Worm (Caenorhabditis elegans) whole organism, L4 larva: Measurements from ENCODE around the gene T22C8.3.

Experiments used
- F37D6.2 ChIP-seq: sonication (generic microtip); optimal IDR thresholded peaks from 2 replicates; lab custom pipeline; 2016; ENCODE audit warnings: mild to moderate bottlenecking, missing genetic modification characterization, missing compliant biosample characterization
- T26A8.4 ChIP-seq: fragments of 200-800 bp; sonication (Bioruptor generic); IDR thresholded peaks from 2 replicates; pipeline ENCODE4 v1.3.6; 2022; ENCODE audit warnings: missing genetic modification characterization, missing compliant biosample characterization
- Y48G9A.11 ChIP-seq: fragments of 200-800 bp; sonication (Bioruptor generic); IDR thresholded peaks from 2 replicates; pipeline ENCODE4 v1.3.6; 2022; ENCODE audit warnings: missing genetic modification reagents, missing genetic modification characterization, missing compliant biosample characterization
- Y75B8A.6 ChIP-seq: fragments of 200-800 bp; sonication (Bioruptor generic); IDR thresholded peaks from 2 replicates; pipeline ENCODE4 v1.3.6; 2022; ENCODE audit warnings: missing genetic modification reagents, missing genetic modification characterization, missing compliant biosample characterization
- aly-2 ChIP-seq: sonication (generic microtip); optimal IDR thresholded peaks from 2 replicates; lab custom pipeline; 2018; ENCODE audit warnings: missing biosample characterization, missing genetic modification characterization
- ces-1 ChIP-seq: fragments of 150-350 bp; sonication (generic microtip); optimal IDR thresholded peaks from 4 replicates; lab custom pipeline; 2014; ENCODE audit warnings: missing biosample characterization, missing genetic modification reagents, missing genetic modification characterization
- ctbp-1 ChIP-seq: fragments of 200-800 bp; sonication (Bioruptor generic); IDR thresholded peaks from 2 replicates; pipeline ENCODE4 v1.3.6; 2022; ENCODE audit warnings: missing genetic modification reagents, missing genetic modification characterization, missing compliant biosample characterization
- daf-12 ChIP-seq: fragments of 150-350 bp; optimal IDR thresholded peaks from 2 replicates; lab custom pipeline; 2014; ENCODE audit warnings: missing biosample characterization, missing genetic modification reagents, missing genetic modification characterization
- daf-19 ChIP-seq: fragments of 200-800 bp; sonication (Bioruptor generic); conservative IDR thresholded peaks from 2 replicates; pipeline ENCODE4 v1.3.6; 2022; ENCODE audit warnings: missing genetic modification characterization, missing compliant biosample characterization
- dmd-6 ChIP-seq: fragments of 200-800 bp; sonication (Bioruptor generic); IDR thresholded peaks from 2 replicates; pipeline ENCODE4 v1.3.6; 2022; ENCODE audit warnings: missing genetic modification reagents, missing genetic modification characterization, missing compliant biosample characterization
- dmd-9 ChIP-seq: fragments of 200-800 bp; sonication (Bioruptor generic); IDR thresholded peaks from 2 replicates; pipeline ENCODE4 v1.3.6; 2022; ENCODE audit warnings: missing genetic modification reagents, missing genetic modification characterization, missing compliant biosample characterization
- dpl-1 ChIP-seq: fragments of 150-350 bp; optimal IDR thresholded peaks from 2 replicates; lab custom pipeline; 2014; ENCODE audit warnings: missing biosample characterization, missing genetic modification reagents, missing genetic modification characterization
- dve-1 ChIP-seq: sonication (generic microtip); optimal IDR thresholded peaks from 2 replicates; lab custom pipeline; 2017; ENCODE audit warnings: antibody characterized with exemption, mild to moderate bottlenecking, missing genetic modification characterization, missing compliant biosample characterization; ENCODE audit not compliant: insufficient read depth
- egl-27 ChIP-seq: sonication (generic microtip); optimal IDR thresholded peaks from 3 replicates; lab custom pipeline; 2017; ENCODE audit warnings: missing biosample characterization, missing genetic modification reagents, missing genetic modification characterization
- fkh-10 ChIP-seq: fragments of 150-350 bp; optimal IDR thresholded peaks from 2 replicates; lab custom pipeline; 2014; ENCODE audit warnings: missing biosample characterization, missing genetic modification reagents, missing genetic modification characterization
- hif-1 ChIP-seq, 2 experiments: sonication (generic microtip); optimal IDR thresholded peaks; 2 replicates each; lab custom pipeline; 2016 to 2017; ENCODE audit warnings: missing compliant biosample characterization in 2 of 2, missing genetic modification characterization in 2 of 2, missing genetic modification reagents in 2 of 2, missing genotype in 2 of 2, mild to moderate bottlenecking in 1 of 2
- hlh-11 ChIP-seq: fragments of 200-800 bp; sonication (Bioruptor generic); optimal IDR thresholded peaks from 2 replicates; lab custom pipeline; 2018; ENCODE audit warnings: mild to moderate bottlenecking, missing genetic modification characterization, missing compliant biosample characterization
- hmg-1.1 ChIP-seq: fragments of 200-800 bp; sonication (Bioruptor generic); IDR thresholded peaks from 2 replicates; pipeline ENCODE4 v1.3.6; 2022; ENCODE audit warnings: missing genetic modification reagents, missing genetic modification characterization, missing compliant biosample characterization
- lim-7 ChIP-seq: fragments of 200-800 bp; sonication (Bioruptor generic); IDR thresholded peaks from 2 replicates; pipeline ENCODE4 v1.3.6; 2022; ENCODE audit warnings: missing genetic modification characterization, missing compliant biosample characterization
- lin-13 ChIP-seq: fragments of 150-350 bp; optimal IDR thresholded peaks from 2 replicates; lab custom pipeline; 2014; ENCODE audit warnings: missing biosample characterization, missing genetic modification reagents, missing genetic modification characterization
- lin-39 ChIP-seq: fragments of 150-350 bp; optimal IDR thresholded peaks from 2 replicates; lab custom pipeline; 2014; ENCODE audit warnings: missing biosample characterization, missing genetic modification reagents, missing genetic modification characterization
- madf-5 ChIP-seq, 2 experiments: fragments of 200-800 bp; sonication (Bioruptor generic); IDR thresholded peaks; 2 replicates each; pipeline ENCODE4 v1.3.6; 2022; ENCODE audit warnings: missing compliant biosample characterization in 2 of 2, missing genetic modification characterization in 2 of 2
- mdt-29 ChIP-seq: fragments of 200-800 bp; sonication (Bioruptor generic); IDR thresholded peaks from 2 replicates; pipeline ENCODE4 v1.3.6; 2022; ENCODE audit warnings: missing genetic modification reagents, missing genetic modification characterization, missing compliant biosample characterization
- mep-1 ChIP-seq: fragments of 150-350 bp; sonication (generic microtip); optimal IDR thresholded peaks from 3 replicates; lab custom pipeline; 2014; ENCODE audit warnings: missing biosample characterization, missing genetic modification characterization
- mes-2 ChIP-seq: sonication (generic microtip); optimal IDR thresholded peaks from 2 replicates; lab custom pipeline; 2016; ENCODE audit warnings: missing genotype, mild to moderate bottlenecking, missing genetic modification characterization, missing compliant biosample characterization; ENCODE audit not compliant: poor library complexity, severe bottlenecking
- mxl-2 ChIP-seq: fragments of 200-800 bp; sonication (Bioruptor generic); conservative IDR thresholded peaks from 2 replicates; pipeline ENCODE4 v1.3.6; 2022; ENCODE audit warnings: missing genetic modification reagents, missing genetic modification characterization, missing compliant biosample characterization
- nhr-28 ChIP-seq: fragments of 150-350 bp; optimal IDR thresholded peaks from 2 replicates; lab custom pipeline; 2014; ENCODE audit warnings: missing biosample characterization, missing genetic modification characterization
- nhr-41 ChIP-seq: fragments of 200-800 bp; sonication (Bioruptor generic); IDR thresholded peaks from 2 replicates; pipeline ENCODE4 v1.3.6; 2022; ENCODE audit warnings: missing genetic modification reagents, missing genetic modification characterization, missing compliant biosample characterization
- nhr-42 ChIP-seq: fragments of 200-800 bp; sonication (Bioruptor generic); IDR thresholded peaks from 2 replicates; pipeline ENCODE4 v1.3.6; 2022; ENCODE audit warnings: missing genetic modification characterization, missing compliant biosample characterization
- nhr-48 ChIP-seq: sonication (generic microtip); optimal IDR thresholded peaks from 2 replicates; lab custom pipeline; 2016; ENCODE audit warnings: mild to moderate bottlenecking, missing genetic modification characterization, missing compliant biosample characterization
- nhr-6 ChIP-seq: fragments of 150-350 bp; optimal IDR thresholded peaks from 2 replicates; lab custom pipeline; 2014; ENCODE audit warnings: missing biosample characterization, missing genetic modification characterization
- nhr-77 ChIP-seq: fragments of 150-350 bp; optimal IDR thresholded peaks from 2 replicates; lab custom pipeline; 2014; ENCODE audit warnings: missing biosample characterization, missing genetic modification characterization
- pha-4 ChIP-seq, 2 experiments: fragments of 150-350 bp in 1 of 2; fragments of 200-800 bp in 1 of 2; sonication (Bioruptor generic) in 1 of 2; IDR thresholded peaks in 1 of 2; optimal IDR thresholded peaks in 1 of 2; 2 replicates each; pipeline versions ENCODE4 v1.3.6 to Lab custom; 2014 to 2022; ENCODE audit warnings: missing genetic modification characterization in 2 of 2, missing genetic modification reagents in 2 of 2, missing biosample characterization in 1 of 2, missing compliant biosample characterization in 1 of 2
- saeg-2 ChIP-seq: fragments of 200-800 bp; sonication (Bioruptor generic); IDR thresholded peaks from 2 replicates; pipeline ENCODE4 v1.3.6; 2022; ENCODE audit warnings: missing genetic modification reagents, missing genetic modification characterization, missing compliant biosample characterization
- sdz-12 ChIP-seq: fragments of 200-800 bp; sonication (Bioruptor generic); optimal IDR thresholded peaks from 2 replicates; lab custom pipeline; 2018; ENCODE audit warnings: mild to moderate bottlenecking, missing genetic modification characterization, missing compliant biosample characterization
- spr-3 ChIP-seq: fragments of 200-800 bp; sonication (Bioruptor generic); optimal IDR thresholded peaks from 2 replicates; lab custom pipeline; 2018; ENCODE audit warnings: mild to moderate bottlenecking, missing genetic modification characterization, missing compliant biosample characterization
- unc-130 ChIP-seq: sonication (generic microtip); optimal IDR thresholded peaks from 2 replicates; lab custom pipeline; 2016; ENCODE audit warnings: missing genetic modification reagents, missing genetic modification characterization, missing compliant biosample characterization
- unc-62 ChIP-seq, 3 experiments: fragments of 150-350 bp in 1 of 3; sonication (generic microtip); optimal IDR thresholded peaks in 2 of 3; peaks in 1 of 3; 1 replicate in 1 of 3; 2 replicates in 2 of 3; lab custom pipeline; 2014 to 2017; ENCODE audit warnings: missing biosample characterization in 3 of 3, missing genetic modification characterization in 3 of 3, missing genetic modification reagents in 3 of 3, missing genotype in 1 of 3
- zfp-2 ChIP-seq: sonication (generic microtip); optimal IDR thresholded peaks from 2 replicates; lab custom pipeline; 2016; ENCODE audit warnings: mild to moderate bottlenecking, missing genetic modification characterization, missing compliant biosample characterization
- zip-11 ChIP-seq: fragments of 200-800 bp; sonication (Bioruptor generic); IDR thresholded peaks from 2 replicates; pipeline ENCODE4 v1.3.6; 2022; ENCODE audit warnings: missing genetic modification characterization, missing compliant biosample characterization
- zip-2 ChIP-seq: fragments of 150-350 bp; optimal IDR thresholded peaks from 2 replicates; lab custom pipeline; 2014; ENCODE audit warnings: missing biosample characterization, missing genetic modification characterization
- ztf-11 ChIP-seq: fragments of 150-350 bp; optimal IDR thresholded peaks from 2 replicates; lab custom pipeline; 2014; ENCODE audit warnings: missing biosample characterization, missing genetic modification characterization
- ztf-7 ChIP-seq: fragments of 150-350 bp; optimal IDR thresholded peaks from 2 replicates; lab custom pipeline; 2014; ENCODE audit warnings: missing biosample characterization, missing genetic modification characterization

The T22C8.3 gene

DNA sequence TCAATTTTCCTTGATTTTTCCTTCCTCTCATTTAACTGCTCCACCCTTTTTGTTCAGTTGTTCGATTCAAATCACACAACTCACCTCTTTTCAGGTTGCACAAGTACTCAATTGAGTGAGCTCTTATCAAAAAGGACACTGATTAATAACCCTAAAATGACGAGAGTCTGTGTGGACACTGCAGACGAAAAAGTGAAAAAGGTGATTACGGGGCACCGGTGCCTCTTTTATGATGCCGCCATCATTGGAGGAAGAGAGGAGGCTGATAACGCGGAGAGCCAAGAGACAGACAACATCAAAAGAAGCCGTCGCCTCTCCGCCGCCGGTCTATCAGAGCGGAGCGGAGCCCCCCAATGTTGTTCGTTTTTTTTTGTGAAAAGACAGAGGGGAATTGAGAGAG is 3.4 kb upstream of the T22C8.3 start, which contains the start of gene sptf-2 (continued):
- TF ChIP-seq spr-3 (GFP tag; lab: Kevin White, UChicago) (no peak), nhr-41 (GFP tag; lab: Robert Waterston, UW) (peak; percentile 64; the same call in 1 of the 2 replicates), unc-130 (GFP tag; lab: Kevin White, UChicago) (no peak), nhr-28 (tag; lab: Kevin White, UChicago) (peak; percentile 92), ctbp-1 (GFP tag; lab: Robert Waterston, UW) (no peak), mes-2 (no peak), T26A8.4 (GFP tag; lab: Robert Waterston, UW) (no peak), dpl-1 (GFP tag; lab: Kevin White, UChicago) (no peak), pha-4 (GFP tag; IDR thresholded peaks at IDR 0.05; lab: Robert Waterston, UW) (peak; percentile 34; the same call in 1 of the 2 replicates), pha-4 (tag; optimal IDR thresholded peaks at IDR 0.05; lab: Kevin White, UChicago) (no peak), nhr-77 (peak; percentile 76), madf-5 (GFP tag; IDR thresholded peaks at IDR 0.05; lab: Robert Waterston, UW) (no peak), hlh-11 (tag; lab: Kevin White, UChicago) (peak; percentile 87), lim-7 (GFP tag; lab: Robert Waterston, UW) (no peak), dmd-6 (peak; percentile 84), sdz-12 (GFP tag; lab: Kevin White, UChicago) (no peak), nhr-6 (tag; lab: Kevin White, UChicago) (peak; percentile 59), dve-1 (tag; lab: Kevin White, UChicago) (peak; percentile 79), zip-11 (GFP tag; lab: Robert Waterston, UW) (no peak), Y75B8A.6 (GFP tag; lab: Robert Waterston, UW) (no peak), fkh-10 (GFP tag; lab: Kevin White, UChicago) (no peak), zfp-2 (tag; lab: Kevin White, UChicago) (no peak)

DNA sequence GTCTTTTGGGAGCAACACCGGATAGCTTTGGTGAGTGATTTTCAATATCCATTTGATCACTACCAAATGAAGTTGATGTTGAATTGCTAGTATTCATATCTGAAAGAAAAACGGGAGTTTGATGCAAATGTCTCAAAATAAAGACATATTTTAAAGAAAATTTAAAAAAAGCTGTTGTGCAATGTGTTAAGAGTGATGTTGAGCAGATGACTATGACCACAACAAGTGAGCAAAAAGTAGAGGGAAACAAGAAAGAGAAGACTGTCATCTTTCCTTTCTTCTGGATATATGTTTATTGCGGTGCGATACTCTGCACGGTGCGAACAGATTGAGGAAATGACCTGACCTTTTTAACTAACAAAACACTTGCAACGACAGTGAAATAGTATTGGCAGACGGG is 1.6 kb upstream of the T22C8.3 start, which contains the start of gene T22C8.4:
Gene T22C8.4, minus strand, starts transcription at position 101 of the 400 bp plus-strand sequence.
- no peak for TF ChIP-seq Y75B8A.6 (GFP tag; lab: Robert Waterston, UW)
- no peak for TF ChIP-seq F37D6.2
- no peak for TF ChIP-seq dmd-9
- no peak for TF ChIP-seq daf-12
- no peak for TF ChIP-seq Y48G9A.11
- TF ChIP-seq nhr-48 (tag; lab: Kevin White, UChicago), result no peak
- no peak for TF ChIP-seq ztf-11
- TF ChIP-seq hif-1 (tag; optimal IDR thresholded peaks at IDR 0.05; lab: Kevin White, UChicago), result no peak

DNA sequence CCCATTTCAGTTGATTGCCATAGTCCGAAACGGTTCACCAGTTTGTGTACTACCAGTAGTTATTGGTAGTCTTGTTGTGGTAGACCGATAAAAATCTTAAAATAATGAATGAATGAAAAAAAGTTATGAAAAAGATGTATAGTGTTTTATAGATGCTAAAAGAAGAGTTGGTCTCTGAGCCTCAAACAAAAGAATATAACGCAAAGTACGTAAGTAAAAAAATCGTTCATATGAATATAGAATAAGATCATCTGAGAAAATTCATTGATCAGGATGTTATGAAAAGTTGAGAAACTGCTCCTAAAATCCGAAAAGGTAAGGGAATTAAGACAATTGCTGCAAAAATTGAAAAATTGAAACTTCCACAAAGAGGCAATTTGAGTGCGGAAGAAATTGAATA is 4.3 kb downstream of the T22C8.3 start, which contains the start of gene chhy-1:
Gene chhy-1, minus strand, starts transcription at position 101 of the 400 bp plus-strand sequence.
- no peak for TF ChIP-seq unc-62 (GFP tag; optimal IDR thresholded peaks at IDR 0.05 in 1 of 2; lab: Kevin White, UChicago)
- no peak for TF ChIP-seq unc-62 (tag; optimal IDR thresholded peaks at IDR 0.05; lab: Kevin White, UChicago)
- no peak for TF ChIP-seq sdz-12 (GFP tag; lab: Kevin White, UChicago)
- TF ChIP-seq daf-19 (GFP tag; lab: Robert Waterston, UW), result no peak
- no peak for TF ChIP-seq Y48G9A.11
- TF ChIP-seq zip-2 (tag; lab: Kevin White, UChicago), result no peak
- no peak for TF ChIP-seq ztf-7 (tag; lab: Kevin White, UChicago)
- TF ChIP-seq mdt-29, result no peak
- no peak for TF ChIP-seq mxl-2
- TF ChIP-seq lin-39 (tag; lab: Kevin White, UChicago), result no peak
- TF ChIP-seq nhr-42 (GFP tag; lab: Robert Waterston, UW), result no peak
- TF ChIP-seq Y75B8A.6 (GFP tag; lab: Robert Waterston, UW), result no peak
- no peak for TF ChIP-seq mep-1
- TF ChIP-seq ces-1 (GFP tag; lab: Kevin White, UChicago), result no peak
- TF ChIP-seq lin-13, result no peak
- no peak for TF ChIP-seq aly-2
- no peak for TF ChIP-seq egl-27
- TF ChIP-seq dmd-6, result no peak
- TF ChIP-seq hmg-1.1, result no peak
- TF ChIP-seq unc-130 (GFP tag; lab: Kevin White, UChicago), result no peak
- no peak for TF ChIP-seq saeg-2 (GFP tag; lab: Robert Waterston, UW)
- TF ChIP-seq, all 104 proteins: peak for 0
